Worm (Caenorhabditis elegans) whole organism, L1 larva: ENCODE measurements around the gene Y6G8.2.

ENCODE experiments used
- ceh-82 ChIP-seq, 3 experiments: fragments of 150-350 bp in 1 of 3; sonication (generic microtip) in 2 of 3; optimal IDR thresholded peaks; 2 replicates each; lab custom pipeline; 2014 to 2017; ENCODE audit warnings: missing biosample characterization in 3 of 3, missing genetic modification characterization in 3 of 3
- egl-27 ChIP-seq, 2 experiments: fragments of 150-350 bp in 1 of 2; sonication (generic microtip); optimal IDR thresholded peaks; 3 replicates each; lab custom pipeline; 2017 to 2018; ENCODE audit warnings: missing biosample characterization in 2 of 2, missing genetic modification characterization in 2 of 2, missing genetic modification reagents in 2 of 2
- isw-1 ChIP-seq: fragments of 200-800 bp; sonication (Bioruptor generic); IDR thresholded peaks from 2 replicates; pipeline ENCODE4 v1.3.6; 2022; ENCODE audit warnings: missing genetic modification characterization, missing compliant biosample characterization
- jun-1 ChIP-seq: fragments of 150-350 bp; optimal IDR thresholded peaks from 2 replicates; lab custom pipeline; 2014; ENCODE audit warnings: missing biosample characterization, missing genetic modification reagents, missing genetic modification characterization
- mep-1 ChIP-seq: fragments of 150-350 bp; optimal IDR thresholded peaks from 2 replicates; lab custom pipeline; 2014; ENCODE audit warnings: missing biosample characterization, missing genetic modification characterization
- unc-62 ChIP-seq: fragments of 150-350 bp; optimal IDR thresholded peaks from 2 replicates; lab custom pipeline; 2014; ENCODE audit warnings: missing biosample characterization, missing genetic modification reagents, missing genetic modification characterization

DNA sequence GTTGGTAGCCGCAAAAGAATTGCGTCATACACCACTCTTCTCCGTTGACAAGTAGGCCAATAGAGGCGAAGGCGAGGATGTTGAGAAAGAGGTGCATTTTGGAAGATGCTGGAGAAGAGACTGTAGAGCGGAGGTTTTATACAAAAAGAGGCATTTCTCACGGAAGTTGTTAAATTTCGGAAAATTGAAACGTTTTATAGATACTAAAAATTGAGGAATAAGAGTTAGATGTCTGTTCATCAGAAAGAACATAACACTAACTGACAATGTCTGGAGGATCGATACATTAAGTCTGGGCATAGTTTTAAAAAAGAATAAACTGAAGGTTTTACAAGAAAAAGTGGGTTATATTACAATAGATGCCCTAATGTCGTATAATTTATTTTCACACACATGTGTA is 15.5 kb upstream of the Y6G8.2 start, which contains the start of gene Y6G8.14:
- TF ChIP-seq ceh-82 (tag; optimal IDR thresholded peaks at IDR 0.05; lab: Kevin White, UChicago): no peak
- TF ChIP-seq isw-1 (GFP tag; lab: Robert Waterston, UW): no peak
- no peak for TF ChIP-seq jun-1
- TF ChIP-seq egl-27 (tag; optimal IDR thresholded peaks at IDR 0.05; lab: Kevin White, UChicago): no peak
- TF ChIP-seq unc-62 (GFP tag; lab: Kevin White, UChicago): no peak
- no peak for TF ChIP-seq mep-1
